Worm (Caenorhabditis elegans) whole organism, mixed stage, embryonic: ENCODE data around the gene B0403.5.

ENCODE experiments used
- ces-1 ChIP-seq: fragments of 150-350 bp; optimal IDR thresholded peaks from 2 replicates; lab custom pipeline; 2014; ENCODE audit warnings: missing biosample characterization, missing genetic modification reagents, missing genetic modification characterization
- elt-1 ChIP-seq: sonication (generic microtip); optimal IDR thresholded peaks from 2 replicates; lab custom pipeline; 2017; ENCODE audit warnings: missing genetic modification characterization, mild to moderate bottlenecking, missing compliant biosample characterization, antibody characterized with exemption, moderate library complexity, borderline replicate concordance; ENCODE audit not compliant: insufficient read depth
- elt-3 ChIP-seq: fragments of 150-350 bp; optimal IDR thresholded peaks from 2 replicates; lab custom pipeline; 2014; ENCODE audit warnings: missing biosample characterization, missing genetic modification characterization
- ham-2 ChIP-seq: fragments of 200-800 bp; sonication (Bioruptor generic); optimal IDR thresholded peaks from 2 replicates; lab custom pipeline; 2018; ENCODE audit warnings: mild to moderate bottlenecking, missing genetic modification characterization, missing compliant biosample characterization
- hlh-1 ChIP-seq: fragments of 150-350 bp; optimal IDR thresholded peaks from 2 replicates; lab custom pipeline; 2014; ENCODE audit warnings: missing biosample characterization, missing genetic modification reagents, missing genetic modification characterization
- lsy-2 ChIP-seq: fragments of 150-350 bp; optimal IDR thresholded peaks from 2 replicates; lab custom pipeline; 2014; ENCODE audit warnings: missing biosample characterization, missing genetic modification characterization
- nhr-2 ChIP-seq: fragments of 150-350 bp; optimal IDR thresholded peaks from 2 replicates; lab custom pipeline; 2014; ENCODE audit warnings: missing biosample characterization, missing genetic modification characterization
- nhr-28 ChIP-seq: fragments of 150-350 bp; optimal IDR thresholded peaks from 2 replicates; lab custom pipeline; 2014; ENCODE audit warnings: missing biosample characterization, missing genetic modification characterization
- nhr-76 ChIP-seq: sonication (generic microtip); optimal IDR thresholded peaks from 2 replicates; lab custom pipeline; 2017; ENCODE audit warnings: missing biosample characterization, missing genetic modification characterization
- pha-4 ChIP-seq: fragments of 150-350 bp; optimal IDR thresholded peaks from 2 replicates; lab custom pipeline; 2018; ENCODE audit warnings: missing biosample characterization, missing genetic modification reagents, missing genetic modification characterization
- sptf-1 ChIP-seq: sonication (generic microtip); optimal IDR thresholded peaks from 2 replicates; lab custom pipeline; 2017; ENCODE audit warnings: mild to moderate bottlenecking, missing genetic modification characterization, moderate library complexity, missing compliant biosample characterization
- ztf-11 ChIP-seq: fragments of 150-350 bp; optimal IDR thresholded peaks from 2 replicates; lab custom pipeline; 2014; ENCODE audit warnings: missing biosample characterization, missing genetic modification characterization

- TF ChIP-seq lsy-2 (tag; lab: Kevin White, UChicago) (no peak), nhr-76 (no peak), elt-1 (tag; lab: Kevin White, UChicago) (no peak), sptf-1 (tag; lab: Kevin White, UChicago) (no peak), elt-3 (tag; lab: Kevin White, UChicago) (no peak), nhr-2 (no peak), ham-2 (GFP tag; lab: Kevin White, UChicago) (no peak), pha-4 (tag; lab: Kevin White, UChicago) (no peak), ztf-11 (tag; lab: Kevin White, UChicago) (no peak), hlh-1 (tag; lab: Kevin White, UChicago) (no peak), ces-1 (GFP tag; lab: Kevin White, UChicago) (no peak), nhr-28 (tag; lab: Kevin White, UChicago) (no peak)
Measured at ce11 chrX:7101477-7101876, 44.0 kb downstream of the B0403.5 start, which contains the start of gene C36B7.3.
